Worm (Caenorhabditis elegans) whole organism, young adult: ENCODE measurements around the gene C44C10.15.

Experiments used
- B0035.1 ChIP-seq: sonication (generic microtip); optimal IDR thresholded peaks from 2 replicates; lab custom pipeline; 2016; ENCODE audit warnings: missing genetic modification characterization, mild to moderate bottlenecking, missing compliant biosample characterization, missing genotype, missing genetic modification reagents
- B0336.3 ChIP-seq: fragments of 200-800 bp; sonication (Bioruptor generic); IDR thresholded peaks from 2 replicates; pipeline ENCODE4 v1.3.6; 2022; ENCODE audit warnings: missing genetic modification characterization, missing compliant biosample characterization
- D2030.7 ChIP-seq: fragments of 200-800 bp; sonication (Bioruptor generic); IDR thresholded peaks from 2 replicates; pipeline ENCODE4 v1.3.6; 2022; ENCODE audit warnings: missing genetic modification reagents, missing genetic modification characterization, missing compliant biosample characterization
- F23B12.7 ChIP-seq: sonication (generic microtip); optimal IDR thresholded peaks from 2 replicates; lab custom pipeline; 2017; ENCODE audit warnings: missing genetic modification characterization, mild to moderate bottlenecking, missing compliant biosample characterization, antibody characterized with exemption, moderate library complexity; ENCODE audit not compliant: insufficient read depth
- F39B2.1 ChIP-seq: fragments of 200-800 bp; sonication (Bioruptor generic); IDR thresholded peaks from 2 replicates; pipeline ENCODE4 v1.3.6; 2022; ENCODE audit warnings: missing genetic modification reagents, missing genetic modification characterization, missing compliant biosample characterization
- F49E8.2 ChIP-seq: sonication (generic microtip); optimal IDR thresholded peaks from 3 replicates; lab custom pipeline; 2017; ENCODE audit warnings: missing genetic modification characterization, mild to moderate bottlenecking, missing compliant biosample characterization, antibody characterized with exemption, moderate library complexity; ENCODE audit not compliant: insufficient read depth
- T07F8.4 ChIP-seq: sonication (generic microtip); optimal IDR thresholded peaks from 2 replicates; lab custom pipeline; 2016; ENCODE audit warnings: mild to moderate bottlenecking, missing genetic modification characterization, moderate library complexity, missing compliant biosample characterization
- Y53F4B.3 ChIP-seq: fragments of 200-800 bp; sonication (Bioruptor generic); IDR thresholded peaks from 2 replicates; pipeline ENCODE4 v1.3.6; 2022; ENCODE audit warnings: missing genetic modification reagents, missing genetic modification characterization, missing compliant biosample characterization
- Y53G8AR.9 ChIP-seq: fragments of 200-800 bp; sonication (Bioruptor generic); conservative IDR thresholded peaks from 2 replicates; pipeline ENCODE4 v1.3.6; 2022; ENCODE audit warnings: missing genetic modification reagents, missing genetic modification characterization, missing compliant biosample characterization
- Y56A3A.18 ChIP-seq: fragments of 200-800 bp; sonication (Bioruptor generic); IDR thresholded peaks from 2 replicates; pipeline ENCODE4 v1.3.6; 2022; ENCODE audit warnings: missing genetic modification reagents, missing genetic modification characterization, missing compliant biosample characterization
- ZK185.1 ChIP-seq: sonication (generic microtip); optimal IDR thresholded peaks from 2 replicates; lab custom pipeline; 2016; ENCODE audit warnings: mild to moderate bottlenecking, missing genetic modification characterization, missing compliant biosample characterization; ENCODE audit not compliant: poor library complexity, severe bottlenecking
- aptf-2 ChIP-seq: fragments of 200-800 bp; sonication (Bioruptor generic); conservative IDR thresholded peaks from 2 replicates; pipeline ENCODE4 v1.3.6; 2022; ENCODE audit warnings: missing genetic modification reagents, missing genetic modification characterization, missing compliant biosample characterization
- aptf-3 ChIP-seq: fragments of 200-800 bp; sonication (Bioruptor generic); IDR thresholded peaks from 2 replicates; pipeline ENCODE4 v1.3.6; 2022; ENCODE audit warnings: missing genetic modification characterization, missing compliant biosample characterization
- attf-5 ChIP-seq: fragments of 200-800 bp; sonication (Bioruptor generic); optimal IDR thresholded peaks from 2 replicates; lab custom pipeline; 2018; ENCODE audit warnings: mild to moderate bottlenecking, missing genetic modification characterization, missing compliant biosample characterization
- ccch-3 ChIP-seq: fragments of 200-800 bp; sonication (Bioruptor generic); optimal IDR thresholded peaks from 2 replicates; lab custom pipeline; 2018; ENCODE audit warnings: mild to moderate bottlenecking, missing genetic modification characterization, missing compliant biosample characterization
- cebp-1 ChIP-seq, 2 experiments: fragments of 200-800 bp in 1 of 2; sonication (Bioruptor generic) in 1 of 2; sonication (generic microtip) in 1 of 2; IDR thresholded peaks in 1 of 2; optimal IDR thresholded peaks in 1 of 2; 2 replicates each; pipeline versions ENCODE4 v1.3.6 to Lab custom; 2017 to 2022; ENCODE audit warnings: missing compliant biosample characterization in 2 of 2, missing genetic modification characterization in 2 of 2, mild to moderate bottlenecking in 1 of 2, missing genetic modification reagents in 1 of 2, moderate library complexity in 1 of 2
- ceh-27 ChIP-seq: fragments of 200-800 bp; sonication (Bioruptor generic); optimal IDR thresholded peaks from 2 replicates; lab custom pipeline; 2018; ENCODE audit warnings: mild to moderate bottlenecking, missing genetic modification characterization, moderate library complexity, missing compliant biosample characterization
- ceh-40 ChIP-seq: fragments of 200-800 bp; sonication (Bioruptor generic); IDR thresholded peaks from 2 replicates; pipeline ENCODE4 v1.3.6; 2022; ENCODE audit warnings: missing genetic modification characterization, missing compliant biosample characterization
- ceh-91 ChIP-seq: fragments of 200-800 bp; sonication (Bioruptor generic); IDR thresholded peaks from 2 replicates; pipeline ENCODE4 v1.3.6; 2022; ENCODE audit warnings: missing genetic modification reagents, missing genetic modification characterization, missing compliant biosample characterization
- ekl-4 ChIP-seq: fragments of 200-800 bp; sonication (Bioruptor generic); IDR thresholded peaks from 2 replicates; pipeline ENCODE4 v1.3.6; 2022; ENCODE audit warnings: missing genetic modification reagents, missing genetic modification characterization, missing compliant biosample characterization
- gei-17 ChIP-seq: fragments of 200-800 bp; sonication (Bioruptor generic); optimal IDR thresholded peaks from 2 replicates; lab custom pipeline; 2018; ENCODE audit warnings: mild to moderate bottlenecking, missing genetic modification characterization, missing compliant biosample characterization
- let-526 ChIP-seq: fragments of 200-800 bp; sonication (Bioruptor generic); IDR thresholded peaks from 2 replicates; pipeline ENCODE4 v1.3.6; 2022; ENCODE audit warnings: missing genetic modification reagents, missing genetic modification characterization, missing compliant biosample characterization
- let-607 ChIP-seq, 2 experiments: fragments of 200-800 bp in 1 of 2; sonication (Bioruptor generic) in 1 of 2; sonication (generic microtip) in 1 of 2; optimal IDR thresholded peaks; 2 replicates each; lab custom pipeline; 2016 to 2018; ENCODE audit warnings: mild to moderate bottlenecking in 2 of 2, missing compliant biosample characterization in 2 of 2, missing genetic modification characterization in 2 of 2, moderate library complexity in 2 of 2, missing genotype in 1 of 2
- lin-40 ChIP-seq: sonication (generic microtip); optimal IDR thresholded peaks from 2 replicates; lab custom pipeline; 2016; ENCODE audit warnings: missing genetic modification characterization, mild to moderate bottlenecking, missing compliant biosample characterization, missing genotype, missing genetic modification reagents
- lsy-27 ChIP-seq: sonication (generic microtip); optimal IDR thresholded peaks from 2 replicates; lab custom pipeline; 2017; ENCODE audit warnings: missing genetic modification characterization, mild to moderate bottlenecking, missing compliant biosample characterization, antibody characterized with exemption, missing genotype, borderline replicate concordance; ENCODE audit not compliant: insufficient read depth
- madf-6 ChIP-seq: fragments of 200-800 bp; sonication (Bioruptor generic); IDR thresholded peaks from 2 replicates; pipeline ENCODE4 v1.3.6; 2022; ENCODE audit warnings: missing genetic modification reagents, missing genetic modification characterization, missing compliant biosample characterization
- mcd-1 ChIP-seq: fragments of 200-800 bp; sonication (Bioruptor generic); IDR thresholded peaks from 2 replicates; pipeline ENCODE4 v1.3.6; 2022; ENCODE audit warnings: missing genetic modification reagents, missing genetic modification characterization, missing compliant biosample characterization
- mel-28 ChIP-seq: sonication (generic microtip); optimal IDR thresholded peaks from 2 replicates; lab custom pipeline; 2016; ENCODE audit warnings: borderline replicate concordance, mild to moderate bottlenecking, missing genetic modification characterization, missing compliant biosample characterization
- mes-4 ChIP-seq: sonication (generic microtip); optimal IDR thresholded peaks from 2 replicates; lab custom pipeline; 2016; ENCODE audit warnings: missing genotype, missing genetic modification characterization, missing compliant biosample characterization
- nhr-80 ChIP-seq: sonication (generic microtip); optimal IDR thresholded peaks from 2 replicates; lab custom pipeline; 2016; ENCODE audit warnings: missing genetic modification characterization, missing compliant biosample characterization
- tbp1 ChIP-seq: fragments of 200-800 bp; sonication (Bioruptor generic); optimal IDR thresholded peaks from 2 replicates; lab custom pipeline; 2018; ENCODE audit warnings: mild to moderate bottlenecking, missing genetic modification characterization, missing compliant biosample characterization
- unc-130 ChIP-seq: sonication (generic microtip); optimal IDR thresholded peaks from 2 replicates; lab custom pipeline; 2016; ENCODE audit warnings: missing genetic modification reagents, missing genetic modification characterization, missing compliant biosample characterization
- unc-62 ChIP-seq: fragments of 150-350 bp; optimal IDR thresholded peaks from 2 replicates; lab custom pipeline; 2014; ENCODE audit warnings: missing biosample characterization, missing genetic modification reagents, missing genetic modification characterization
- zfh-2 ChIP-seq: fragments of 200-800 bp; sonication (Bioruptor generic); conservative IDR thresholded peaks from 2 replicates; pipeline ENCODE4 v1.3.6; 2022; ENCODE audit warnings: missing genetic modification reagents, missing genetic modification characterization, missing compliant biosample characterization
- ztf-18 ChIP-seq: sonication (generic microtip); optimal IDR thresholded peaks from 2 replicates; lab custom pipeline; 2016; ENCODE audit warnings: missing genotype, mild to moderate bottlenecking, missing genetic modification characterization, missing compliant biosample characterization
- ztf-22 ChIP-seq: fragments of 200-800 bp; sonication (Bioruptor generic); optimal IDR thresholded peaks from 2 replicates; lab custom pipeline; 2018; ENCODE audit warnings: mild to moderate bottlenecking, missing genetic modification characterization, moderate library complexity, missing compliant biosample characterization
- ztf-25 ChIP-seq: fragments of 200-800 bp; sonication (Bioruptor generic); IDR thresholded peaks from 2 replicates; pipeline ENCODE4 v1.3.6; 2022; ENCODE audit warnings: missing genetic modification reagents, missing genetic modification characterization, missing compliant biosample characterization

C44C10.15 gene

DNA sequence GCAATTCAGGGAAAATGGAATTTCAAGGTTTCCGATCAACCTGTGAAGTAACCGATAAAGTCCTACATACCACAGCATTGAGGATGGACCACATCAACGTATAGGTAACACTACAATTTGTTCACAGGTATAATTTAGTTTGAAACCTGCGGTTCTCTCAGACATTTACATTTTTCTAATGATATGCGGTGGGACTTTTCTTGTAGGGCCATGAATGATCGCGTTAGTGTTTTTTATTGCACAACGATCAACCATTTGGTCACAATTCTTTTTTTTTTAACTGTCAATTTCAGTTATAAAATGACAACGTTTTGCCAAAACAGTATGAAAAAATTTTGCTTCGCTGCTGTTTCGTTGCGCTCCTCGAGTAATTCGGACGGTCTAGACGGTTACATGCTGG is 3.5 kb downstream of the C44C10.15 start, which contains the start of gene C44C10.12:
Gene C44C10.12 (plus strand): TSS at position 301 of the 400 bp plus-strand sequence.
- TF ChIP-seq let-526 (GFP tag; lab: Robert Waterston, UW) (no peak), Y53F4B.3 (GFP tag; lab: Robert Waterston, UW) (no peak), Y56A3A.18 (GFP tag; lab: Robert Waterston, UW) (no peak), ztf-18 (tag; lab: Kevin White, UChicago) (no peak), F23B12.7 (tag; lab: Kevin White, UChicago) (no peak), ztf-25 (GFP tag; lab: Robert Waterston, UW) (no peak), ceh-40 (GFP tag; lab: Robert Waterston, UW) (no peak), cebp-1 (GFP tag; IDR thresholded peaks at IDR 0.05; lab: Robert Waterston, UW) (no peak), cebp-1 (tag; optimal IDR thresholded peaks at IDR 0.05; lab: Kevin White, UChicago) (no peak), ceh-27 (GFP tag; lab: Kevin White, UChicago) (no peak), ekl-4 (GFP tag; lab: Robert Waterston, UW) (no peak), mes-4 (tag; lab: Kevin White, UChicago) (no peak), D2030.7 (no peak), mcd-1 (GFP tag; lab: Robert Waterston, UW) (no peak), Y53G8AR.9 (no peak), ceh-91 (GFP tag; lab: Robert Waterston, UW) (no peak)

DNA sequence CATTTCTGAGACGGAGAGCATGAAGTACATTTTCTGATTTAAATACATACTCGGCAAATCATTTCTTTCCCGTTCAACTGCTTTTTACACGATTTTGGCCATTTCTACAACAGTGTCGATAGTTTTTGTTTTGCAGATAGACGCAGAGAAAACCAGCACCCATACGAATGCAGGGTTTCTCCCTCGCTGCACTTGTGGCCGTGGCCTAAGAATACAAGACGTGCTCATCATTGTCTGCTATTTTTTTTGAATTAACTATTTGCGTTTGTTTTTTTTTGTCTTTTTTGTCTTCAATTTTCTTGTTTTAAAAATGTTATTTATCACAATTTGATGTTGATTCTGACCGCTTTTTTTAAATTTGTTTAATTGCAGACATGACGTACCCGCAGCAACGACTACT is 7.1 kb downstream of the C44C10.15 start, which contains the start of gene smcl-1:
Gene smcl-1 (plus strand): TSS at position 373 of the 400 bp plus-strand sequence.
- TF ChIP-seq zfh-2 (GFP tag; lab: Robert Waterston, UW): no peak
- peak; percentile 51 for TF ChIP-seq nhr-80 (tag; lab: Kevin White, UChicago)
- no peak for TF ChIP-seq let-607 (tag; optimal IDR thresholded peaks at IDR 0.05; lab: Kevin White, UChicago)
- TF ChIP-seq unc-130 (GFP tag; lab: Kevin White, UChicago): no peak
- no peak for TF ChIP-seq ekl-4 (GFP tag; lab: Robert Waterston, UW)
- peak; percentile 55 for TF ChIP-seq ZK185.1 (tag; lab: Kevin White, UChicago)
- no peak for TF ChIP-seq ceh-91 (GFP tag; lab: Robert Waterston, UW)
- TF ChIP-seq F49E8.2 (tag; lab: Kevin White, UChicago): no peak
- TF ChIP-seq attf-5 (GFP tag; lab: Kevin White, UChicago): peak; percentile 40
- no peak for TF ChIP-seq gei-17
- no peak for TF ChIP-seq ztf-22 (GFP tag; lab: Kevin White, UChicago)
- TF ChIP-seq B0336.3 (GFP tag; lab: Robert Waterston, UW): no peak
- no peak for TF ChIP-seq aptf-2 (GFP tag; lab: Robert Waterston, UW)
- TF ChIP-seq lsy-27 (tag; lab: Kevin White, UChicago): no peak
- peak; percentile 3 for TF ChIP-seq ceh-27 (GFP tag; lab: Kevin White, UChicago)
- no peak for TF ChIP-seq aptf-3 (GFP tag; lab: Robert Waterston, UW)
- TF ChIP-seq, all 124 proteins: peak for 4

- TF ChIP-seq Y53F4B.3 (GFP tag; lab: Robert Waterston, UW) (no peak), F49E8.2 (tag; lab: Kevin White, UChicago) (no peak), F23B12.7 (tag; lab: Kevin White, UChicago) (no peak), madf-6 (no peak), lin-40 (tag; lab: Kevin White, UChicago) (no peak), tbp1 (GFP tag; lab: Kevin White, UChicago) (no peak), ccch-3 (GFP tag; lab: Kevin White, UChicago) (no peak), B0035.1 (tag; lab: Kevin White, UChicago) (no peak), unc-62 (GFP tag; lab: Kevin White, UChicago) (no peak), mel-28 (tag; lab: Kevin White, UChicago) (no peak), F39B2.1 (GFP tag; lab: Robert Waterston, UW) (no peak), T07F8.4 (tag; lab: Kevin White, UChicago) (no peak)
- TF ChIP-seq, all 124 proteins: peak for 0
Observed at ce11 chrX:11690014-11690591, 10.1 kb downstream of the C44C10.15 start, which contains the start of the genes C44C10.10 and C44C10.5. C44C10.10 (plus strand) TSS chrX:11690314. C44C10.5 (plus strand) TSS chrX:11690541.
